Worm (Caenorhabditis elegans) whole organism, L2 larva: ENCODE data around the gene C49A9.6.
A peak's percentile ranks its signal among the peaks of the same experiment; 100 is the strongest.

Experiments
- C34F6.9 ChIP-seq: fragments of 150-350 bp; optimal IDR thresholded peaks from 2 replicates; lab custom pipeline; 2014; ENCODE audit warnings: missing biosample characterization, missing genetic modification characterization
- F13H6.1 ChIP-seq: sonication (generic microtip); optimal IDR thresholded peaks from 2 replicates; lab custom pipeline; 2016; ENCODE audit warnings: missing genetic modification characterization, missing compliant biosample characterization
- Y55F3AM.14 ChIP-seq: fragments of 200-800 bp; sonication (Bioruptor generic); optimal IDR thresholded peaks from 2 replicates; lab custom pipeline; 2018; ENCODE audit warnings: mild to moderate bottlenecking, missing genetic modification characterization, missing compliant biosample characterization
- alr-1 ChIP-seq: fragments of 150-350 bp; optimal IDR thresholded peaks from 2 replicates; lab custom pipeline; 2014; ENCODE audit warnings: missing biosample characterization, missing genetic modification characterization
- ama-1 ChIP-seq: fragments of 150-350 bp; optimal IDR thresholded peaks from 2 replicates; lab custom pipeline; 2018; ENCODE audit warnings: inconsistent platforms
- blmp-1 ChIP-seq: sonication (generic microtip); optimal IDR thresholded peaks from 2 replicates; lab custom pipeline; 2017; ENCODE audit warnings: missing genetic modification characterization, mild to moderate bottlenecking, missing compliant biosample characterization, antibody characterized with exemption, moderate library complexity; ENCODE audit not compliant: insufficient read depth
- ceh-16 ChIP-seq: fragments of 150-350 bp; optimal IDR thresholded peaks from 2 replicates; lab custom pipeline; 2014; ENCODE audit warnings: missing biosample characterization, missing genetic modification characterization
- ceh-82 ChIP-seq: fragments of 150-350 bp; optimal IDR thresholded peaks from 2 replicates; lab custom pipeline; 2014; ENCODE audit warnings: missing biosample characterization, missing genetic modification characterization
- crh-2 ChIP-seq: sonication (generic microtip); optimal IDR thresholded peaks from 2 replicates; lab custom pipeline; 2017; ENCODE audit warnings: missing biosample characterization, missing genetic modification characterization
- egl-27 ChIP-seq: sonication (generic microtip); optimal IDR thresholded peaks from 3 replicates; lab custom pipeline; 2017; ENCODE audit warnings: missing biosample characterization, missing genetic modification reagents, missing genetic modification characterization
- elt-1 ChIP-seq: fragments of 150-350 bp; optimal IDR thresholded peaks from 2 replicates; lab custom pipeline; 2014; ENCODE audit warnings: missing biosample characterization, missing genetic modification characterization
- elt-3 ChIP-seq: sonication (generic microtip); optimal IDR thresholded peaks from 2 replicates; lab custom pipeline; 2017; ENCODE audit warnings: missing biosample characterization, missing genetic modification characterization
- fos-1 ChIP-seq: fragments of 150-350 bp; optimal IDR thresholded peaks from 2 replicates; lab custom pipeline; 2014; ENCODE audit warnings: missing biosample characterization, missing genetic modification characterization
- gmeb-1 ChIP-seq: fragments of 150-350 bp; optimal IDR thresholded peaks from 2 replicates; lab custom pipeline; 2014; ENCODE audit warnings: missing biosample characterization, missing genetic modification characterization
- lin-11 ChIP-seq: fragments of 150-350 bp; sonication (generic microtip); optimal IDR thresholded peaks from 2 replicates; lab custom pipeline; 2014; ENCODE audit warnings: missing biosample characterization, missing genetic modification characterization, inconsistent platforms, mixed read lengths
- lin-13 ChIP-seq: fragments of 150-350 bp; optimal IDR thresholded peaks from 2 replicates; lab custom pipeline; 2014; ENCODE audit warnings: missing biosample characterization, missing genetic modification reagents, missing genetic modification characterization
- lin-39 ChIP-seq: fragments of 150-350 bp; optimal IDR thresholded peaks from 2 replicates; lab custom pipeline; 2014; ENCODE audit warnings: missing biosample characterization, missing genetic modification reagents, missing genetic modification characterization
- mab-5 ChIP-seq: fragments of 150-350 bp; optimal IDR thresholded peaks from 2 replicates; lab custom pipeline; 2014; ENCODE audit warnings: missing biosample characterization, missing genetic modification characterization
- mdl-1 ChIP-seq, 2 experiments: fragments of 150-350 bp in 1 of 2; sonication (generic microtip) in 1 of 2; optimal IDR thresholded peaks; 2 replicates each; lab custom pipeline; 2017; ENCODE audit warnings: missing biosample characterization in 2 of 2, missing genetic modification characterization in 2 of 2
- nhr-10 ChIP-seq: sonication (generic microtip); optimal IDR thresholded peaks from 2 replicates; lab custom pipeline; 2017; ENCODE audit warnings: missing biosample characterization, missing genetic modification characterization
- nhr-11 ChIP-seq: fragments of 150-350 bp; optimal IDR thresholded peaks from 2 replicates; lab custom pipeline; 2014; ENCODE audit warnings: missing biosample characterization, missing genetic modification characterization
- nhr-12 ChIP-seq: fragments of 150-350 bp; optimal IDR thresholded peaks from 2 replicates; lab custom pipeline; 2014; ENCODE audit warnings: missing biosample characterization, missing genetic modification characterization
- nhr-21 ChIP-seq: fragments of 150-350 bp; optimal IDR thresholded peaks from 2 replicates; lab custom pipeline; 2014; ENCODE audit warnings: missing biosample characterization, missing genetic modification characterization
- nhr-23 ChIP-seq: fragments of 150-350 bp; optimal IDR thresholded peaks from 2 replicates; lab custom pipeline; 2014; ENCODE audit warnings: missing biosample characterization, missing genetic modification reagents, missing genetic modification characterization
- nhr-237 ChIP-seq: fragments of 150-350 bp; optimal IDR thresholded peaks from 2 replicates; lab custom pipeline; 2014; ENCODE audit warnings: missing biosample characterization, missing genetic modification characterization
- nhr-25 ChIP-seq: fragments of 150-350 bp; sonication (generic microtip); optimal IDR thresholded peaks from 3 replicates; lab custom pipeline; 2014; ENCODE audit warnings: missing biosample characterization, missing genetic modification characterization
- nhr-6 ChIP-seq: fragments of 150-350 bp; optimal IDR thresholded peaks from 2 replicates; lab custom pipeline; 2014; ENCODE audit warnings: missing biosample characterization, missing genetic modification characterization
- nhr-77 ChIP-seq: fragments of 150-350 bp; optimal IDR thresholded peaks from 2 replicates; lab custom pipeline; 2014; ENCODE audit warnings: missing biosample characterization, missing genetic modification characterization
- sem-4 ChIP-seq: fragments of 150-350 bp; optimal IDR thresholded peaks from 2 replicates; lab custom pipeline; 2014; ENCODE audit warnings: missing biosample characterization, missing genetic modification reagents, missing genetic modification characterization
- skn-1 ChIP-seq: sonication (generic microtip); optimal IDR thresholded peaks from 2 replicates; lab custom pipeline; 2017; ENCODE audit warnings: missing biosample characterization, missing genetic modification characterization
- sma-3 ChIP-seq: sonication (generic microtip); optimal IDR thresholded peaks from 2 replicates; lab custom pipeline; 2016; ENCODE audit warnings: missing genetic modification reagents, missing genetic modification characterization, missing compliant biosample characterization
- sma-9 ChIP-seq, 2 experiments: fragments of 150-350 bp in 1 of 2; sonication (generic microtip) in 1 of 2; optimal IDR thresholded peaks; 2 replicates each; lab custom pipeline; 2014 to 2016; ENCODE audit warnings: missing genetic modification characterization in 2 of 2, mild to moderate bottlenecking in 1 of 2, missing biosample characterization in 1 of 2, missing compliant biosample characterization in 1 of 2, missing genetic modification reagents in 1 of 2, moderate library complexity in 1 of 2
- snpc-4 ChIP-seq: fragments of 150-350 bp; optimal IDR thresholded peaks from 2 replicates; lab custom pipeline; 2014; ENCODE audit warnings: missing biosample characterization, missing genetic modification characterization
- unc-39 ChIP-seq: fragments of 150-350 bp; optimal IDR thresholded peaks from 2 replicates; lab custom pipeline; 2014; ENCODE audit warnings: missing biosample characterization, missing genetic modification characterization
- unc-55 ChIP-seq: fragments of 150-350 bp; sonication (generic microtip); optimal IDR thresholded peaks from 3 replicates; lab custom pipeline; 2014; ENCODE audit warnings: missing biosample characterization, missing genetic modification reagents, missing genetic modification characterization
- zag-1 ChIP-seq: fragments of 150-350 bp; optimal IDR thresholded peaks from 2 replicates; lab custom pipeline; 2014; ENCODE audit warnings: missing biosample characterization, missing genetic modification characterization
- ztf-11 ChIP-seq: sonication (generic microtip); optimal IDR thresholded peaks from 2 replicates; lab custom pipeline; 2017; ENCODE audit warnings: missing biosample characterization, missing genetic modification characterization
- ztf-4 ChIP-seq: fragments of 150-350 bp; optimal IDR thresholded peaks from 2 replicates; lab custom pipeline; 2014; ENCODE audit warnings: missing biosample characterization, missing genetic modification characterization

Gene C49A9.6

ce11 chrIV:6210574-6210973 is at the start of gene C49A9.6, which contains the start of gene ugt-24:
Gene C49A9.6 (plus strand): TSS chrIV:6210936.
Gene ugt-24 (minus strand): TSS chrIV:6210720.
- TF ChIP-seq crh-2 (tag; lab: Kevin White, UChicago): peak; percentile 7
- no peak for TF ChIP-seq gmeb-1 (tag; lab: Kevin White, UChicago)
- TF ChIP-seq fos-1 (tag; lab: Kevin White, UChicago): peak; percentile 78

- no peak for TF ChIP-seq Y55F3AM.14
- no peak for TF ChIP-seq C34F6.9 (tag; lab: Kevin White, UChicago)
- TF ChIP-seq ama-1 (lab: Kevin White, UChicago): no peak
- TF ChIP-seq lin-39: no peak
- TF ChIP-seq blmp-1 (tag; lab: Kevin White, UChicago): no peak
- no peak for TF ChIP-seq nhr-10
- TF ChIP-seq nhr-237: no peak
- TF ChIP-seq nhr-11 (tag; lab: Kevin White, UChicago): no peak
- TF ChIP-seq ceh-82 (tag; lab: Kevin White, UChicago): no peak
- no peak for TF ChIP-seq lin-13 (GFP tag; lab: Kevin White, UChicago)
- no peak for TF ChIP-seq nhr-12 (tag; lab: Kevin White, UChicago)
- no peak for TF ChIP-seq ztf-4 (tag; lab: Kevin White, UChicago)
- TF ChIP-seq nhr-21: no peak
- no peak for TF ChIP-seq unc-55 (GFP tag; lab: Kevin White, UChicago)
- no peak for TF ChIP-seq F13H6.1 (tag; lab: Kevin White, UChicago)
- TF ChIP-seq skn-1 (tag; lab: Kevin White, UChicago): no peak
Measured at ce11 chrIV:6165787-6166186, 44.9 kb upstream of the C49A9.6 start.

ce11 chrIV:6172959-6173358 is 37.8 kb upstream of the C49A9.6 start:
- no peak for TF ChIP-seq crh-2 (tag; lab: Kevin White, UChicago)
- no peak for TF ChIP-seq unc-39 (tag; lab: Kevin White, UChicago)
- no peak for TF ChIP-seq ceh-16
- no peak for TF ChIP-seq C34F6.9 (tag; lab: Kevin White, UChicago)
- no peak for TF ChIP-seq nhr-237
- TF ChIP-seq alr-1 (tag; lab: Kevin White, UChicago): no peak
- TF ChIP-seq snpc-4: no peak
- no peak for TF ChIP-seq fos-1 (tag; lab: Kevin White, UChicago)
- no peak for TF ChIP-seq elt-3
- TF ChIP-seq elt-1 (tag; lab: Kevin White, UChicago): no peak
- no peak for TF ChIP-seq mab-5 (tag; lab: Kevin White, UChicago)
- no peak for TF ChIP-seq ztf-4 (tag; lab: Kevin White, UChicago)
- TF ChIP-seq lin-11 (tag; lab: Kevin White, UChicago): no peak
- TF ChIP-seq sma-9 (GFP tag; optimal IDR thresholded peaks at IDR 0.05; lab: Kevin White, UChicago): no peak
- TF ChIP-seq sma-9 (tag; optimal IDR thresholded peaks at IDR 0.05; lab: Kevin White, UChicago): no peak
- no peak for TF ChIP-seq sem-4

- TF ChIP-seq nhr-6: no peak
- TF ChIP-seq blmp-1 (tag; lab: Kevin White, UChicago): no peak
- TF ChIP-seq ceh-16: no peak
- TF ChIP-seq mdl-1 (tag; optimal IDR thresholded peaks at IDR 0.05; lab: Kevin White, UChicago): no peak
- no peak for TF ChIP-seq Y55F3AM.14
- TF ChIP-seq nhr-23 (tag; lab: Kevin White, UChicago): no peak
- no peak for TF ChIP-seq mab-5 (tag; lab: Kevin White, UChicago)
- no peak for TF ChIP-seq sma-9 (GFP tag; optimal IDR thresholded peaks at IDR 0.05; lab: Kevin White, UChicago)
- TF ChIP-seq sma-9 (tag; optimal IDR thresholded peaks at IDR 0.05; lab: Kevin White, UChicago): no peak
- no peak for TF ChIP-seq nhr-25 (tag; lab: Kevin White, UChicago)
- TF ChIP-seq sma-3 (GFP tag; lab: Kevin White, UChicago): no peak
- no peak for TF ChIP-seq egl-27
Measured at ce11 chrIV:6177383-6177782, 33.4 kb upstream of the C49A9.6 start.

ce11 chrIV:6183757-6184156 is 27.0 kb upstream of the C49A9.6 start, which contains the start of gene unc-77:
Gene unc-77 (minus strand): TSS chrIV:6183857.
- no peak for TF ChIP-seq egl-27
- no peak for TF ChIP-seq ztf-4 (tag; lab: Kevin White, UChicago)
- no peak for TF ChIP-seq elt-3
- no peak for TF ChIP-seq snpc-4
- no peak for TF ChIP-seq unc-55 (GFP tag; lab: Kevin White, UChicago)
- no peak for TF ChIP-seq elt-1 (tag; lab: Kevin White, UChicago)
- no peak for TF ChIP-seq lin-11 (tag; lab: Kevin White, UChicago)
- no peak for TF ChIP-seq zag-1
- no peak for TF ChIP-seq lin-13 (GFP tag; lab: Kevin White, UChicago)
- no peak for TF ChIP-seq nhr-77
- TF ChIP-seq nhr-23 (tag; lab: Kevin White, UChicago): no peak
- TF ChIP-seq sma-9 (GFP tag; optimal IDR thresholded peaks at IDR 0.05; lab: Kevin White, UChicago): no peak
- TF ChIP-seq sma-9 (tag; optimal IDR thresholded peaks at IDR 0.05; lab: Kevin White, UChicago): no peak
- TF ChIP-seq ztf-11: no peak
